Worm (Caenorhabditis elegans) whole organism, L3 larva: ENCODE measurements around the gene his-8.

Experiments
- ama-1 ChIP-seq: fragments of 150-350 bp; optimal IDR thresholded peaks from 2 replicates; lab custom pipeline; 2018
- ceh-16 ChIP-seq: sonication (generic microtip); optimal IDR thresholded peaks from 2 replicates; lab custom pipeline; 2017; ENCODE audit warnings: missing biosample characterization, missing genetic modification characterization
- ceh-82 ChIP-seq: fragments of 150-350 bp; optimal IDR thresholded peaks from 2 replicates; lab custom pipeline; 2014; ENCODE audit warnings: missing biosample characterization, missing genetic modification characterization
- fos-1 ChIP-seq: fragments of 150-350 bp; optimal IDR thresholded peaks from 2 replicates; lab custom pipeline; 2014; ENCODE audit warnings: missing biosample characterization, missing genetic modification characterization
- nfya-1 ChIP-seq: sonication (generic microtip); optimal IDR thresholded peaks from 2 replicates; lab custom pipeline; 2017; ENCODE audit warnings: missing genetic modification characterization, mild to moderate bottlenecking, missing compliant biosample characterization, antibody characterized with exemption, moderate library complexity; ENCODE audit not compliant: insufficient read depth
- nhr-11 ChIP-seq: fragments of 150-350 bp; optimal IDR thresholded peaks from 2 replicates; lab custom pipeline; 2014; ENCODE audit warnings: missing biosample characterization, missing genetic modification characterization
- nhr-12 ChIP-seq: fragments of 150-350 bp; optimal IDR thresholded peaks from 2 replicates; lab custom pipeline; 2014; ENCODE audit warnings: missing biosample characterization, missing genetic modification characterization
- nhr-25 ChIP-seq: sonication (generic microtip); optimal IDR thresholded peaks from 2 replicates; lab custom pipeline; 2017; ENCODE audit warnings: missing biosample characterization, missing genetic modification characterization
- nhr-77 ChIP-seq: fragments of 150-350 bp; optimal IDR thresholded peaks from 2 replicates; lab custom pipeline; 2014; ENCODE audit warnings: missing biosample characterization, missing genetic modification characterization
- snpc-4 ChIP-seq: fragments of 150-350 bp; optimal IDR thresholded peaks from 2 replicates; lab custom pipeline; 2014; ENCODE audit warnings: missing biosample characterization, missing genetic modification characterization
- unc-62 ChIP-seq: fragments of 150-350 bp; sonication (generic microtip); optimal IDR thresholded peaks from 4 replicates; lab custom pipeline; 2014; ENCODE audit warnings: missing biosample characterization, missing genetic modification reagents, missing genetic modification characterization

DNA sequence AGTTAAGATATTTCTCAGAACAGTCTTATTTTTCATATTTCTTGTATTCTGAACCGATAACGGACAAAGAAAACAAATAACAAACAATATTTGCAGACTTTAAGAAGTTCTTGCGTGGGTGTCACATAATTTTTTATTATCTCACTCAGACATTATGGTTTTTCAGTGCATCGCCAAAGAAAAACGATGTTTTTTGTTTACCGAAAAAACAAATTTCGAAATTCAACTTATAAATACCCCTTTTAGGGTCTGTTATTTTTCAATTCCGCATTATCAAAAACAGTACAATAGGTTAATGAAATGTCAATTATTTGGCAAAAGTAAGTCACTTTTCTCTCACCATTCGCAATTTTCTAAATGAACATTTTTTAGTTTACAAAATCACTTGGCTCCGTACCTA, 4.1 kb upstream of the his-8 start, which contains the start of gene otpl-4:
- no peak for TF ChIP-seq fos-1 (tag; lab: Kevin White, UChicago)
- no peak for TF ChIP-seq snpc-4 (tag; lab: Kevin White, UChicago)
- no peak for TF ChIP-seq ceh-82 (tag; lab: Kevin White, UChicago)
- TF ChIP-seq nhr-77: no peak
- TF ChIP-seq unc-62 (GFP tag; lab: Kevin White, UChicago): no peak
- TF ChIP-seq nhr-25 (tag; lab: Kevin White, UChicago): no peak
- TF ChIP-seq nhr-12: no peak
- no peak for TF ChIP-seq nhr-11 (tag; lab: Kevin White, UChicago)
- no peak for TF ChIP-seq ama-1 (lab: Kevin White, UChicago)
- no peak for TF ChIP-seq nfya-1
- TF ChIP-seq ceh-16 (tag; lab: Kevin White, UChicago): no peak
